Fruit fly (Drosophila melanogaster) Kc167 (cell line): ENCODE results near the gene Tbc1d22.

Experiments used
- Myc ChIP-seq: fragments of >200 bp; optimal IDR thresholded peaks from 2 replicates; lab custom pipeline; 2017; ENCODE audit warnings: missing external identifiers
- Sin3A ChIP-seq: fragments of >200 bp; optimal IDR thresholded peaks from 2 replicates; lab custom pipeline; 2018; ENCODE audit warnings: missing external identifiers
- h ChIP-seq: fragments of >200 bp; optimal IDR thresholded peaks from 3 replicates; lab custom pipeline; 2018; ENCODE audit warnings: missing external identifiers
- insv ChIP-seq: fragments of >200 bp; optimal IDR thresholded peaks from 3 replicates; lab custom pipeline; 2018; ENCODE audit warnings: missing external identifiers
- psq ChIP-seq: fragments of >200 bp; optimal IDR thresholded peaks from 2 replicates; lab custom pipeline; 2017; ENCODE audit warnings: missing external identifiers
- ttk ChIP-seq: sonication (Bioruptor generic); optimal IDR thresholded peaks from 2 replicates; lab custom pipeline; 2017; ENCODE audit warnings: missing external identifiers

Gene Tbc1d22

DNA sequence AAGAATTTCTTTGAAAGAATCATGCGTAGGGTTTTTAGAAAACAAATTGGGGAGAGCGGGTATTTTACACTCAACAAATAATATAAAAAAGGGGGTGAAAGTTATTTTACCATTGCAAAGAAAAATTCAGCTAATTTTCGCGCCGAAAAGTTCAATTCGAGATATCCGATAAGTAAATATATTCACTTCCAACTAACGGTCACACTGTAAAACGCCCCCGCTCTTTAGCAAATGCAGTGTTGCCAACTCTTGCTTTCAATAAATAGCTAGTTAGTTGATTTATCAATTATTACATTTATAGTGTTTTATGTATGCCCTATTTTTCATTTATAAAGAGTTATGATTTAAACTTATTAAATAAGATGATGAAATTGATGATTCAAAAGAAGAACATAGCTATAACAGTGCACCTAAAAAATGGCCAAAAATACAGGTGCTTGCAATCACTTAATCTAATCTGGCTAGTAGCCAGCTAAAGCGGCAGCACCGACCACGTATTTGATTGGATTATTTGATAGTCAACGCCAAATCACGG, 36.3 kb downstream of the Tbc1d22 start, which contains the start of gene meigo:
Gene meigo (plus strand): TSS at position 51 of the 535 bp plus-strand sequence.
- TF ChIP-seq Myc, result no peak
- no peak for TF ChIP-seq h (lab: Kevin White, UChicago)
- no peak for TF ChIP-seq insv (lab: Kevin White, UChicago)
- TF ChIP-seq Sin3A (lab: Kevin White, UChicago), result no peak
- TF ChIP-seq psq (lab: Kevin White, UChicago), result no peak
- TF ChIP-seq ttk (lab: Kevin White, UChicago), result no peak

DNA sequence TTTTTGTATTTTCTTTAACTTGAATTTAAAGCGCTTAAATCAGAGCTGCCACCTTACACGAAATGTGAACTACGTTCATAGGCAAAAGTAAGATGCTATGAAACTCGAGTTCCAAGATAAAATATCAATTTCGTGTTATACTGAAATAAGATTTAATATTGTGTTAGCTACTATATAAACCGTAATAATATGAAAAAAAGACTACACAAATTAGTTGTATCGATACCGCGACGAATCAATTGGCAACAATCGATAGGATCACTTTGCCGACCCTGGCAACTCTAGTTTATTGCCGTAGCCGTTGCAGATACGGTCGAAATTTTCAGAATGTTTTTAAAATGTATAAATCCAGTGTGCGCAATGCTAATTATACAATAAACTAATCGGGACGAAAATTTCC, 38.5 kb downstream of the Tbc1d22 start, which contains the start of gene SNF4Agamma:
Gene SNF4Agamma (plus strand): TSS at position 282 of the 400 bp plus-strand sequence.
- TF ChIP-seq psq (lab: Kevin White, UChicago) (no peak), Sin3A (lab: Kevin White, UChicago) (no peak), insv (lab: Kevin White, UChicago) (no peak), ttk (lab: Kevin White, UChicago) (no peak), Myc (no peak), h (lab: Kevin White, UChicago) (no peak)

DNA sequence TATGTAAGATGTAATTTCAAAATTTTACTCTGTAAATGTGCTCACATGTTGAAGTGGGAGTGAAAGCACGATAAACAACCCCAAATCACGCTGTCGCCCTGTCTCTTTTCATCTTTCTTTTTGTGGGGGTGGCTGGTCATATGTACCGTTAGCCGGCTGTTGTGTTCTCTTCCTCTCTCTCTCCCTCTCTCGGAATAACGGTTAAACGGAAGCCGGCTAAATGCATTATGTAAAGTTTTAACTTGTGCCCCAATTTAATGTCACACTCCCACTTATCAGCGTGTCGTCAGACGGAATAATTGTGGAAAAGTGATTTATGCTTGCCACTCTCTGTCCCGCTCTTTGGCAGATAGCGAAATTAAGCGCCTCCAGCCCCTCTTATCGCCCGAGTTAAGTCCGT, 39.3 kb downstream of the Tbc1d22 start:
- TF ChIP-seq h (lab: Kevin White, UChicago) (no peak), Sin3A (lab: Kevin White, UChicago) (no peak)

DNA sequence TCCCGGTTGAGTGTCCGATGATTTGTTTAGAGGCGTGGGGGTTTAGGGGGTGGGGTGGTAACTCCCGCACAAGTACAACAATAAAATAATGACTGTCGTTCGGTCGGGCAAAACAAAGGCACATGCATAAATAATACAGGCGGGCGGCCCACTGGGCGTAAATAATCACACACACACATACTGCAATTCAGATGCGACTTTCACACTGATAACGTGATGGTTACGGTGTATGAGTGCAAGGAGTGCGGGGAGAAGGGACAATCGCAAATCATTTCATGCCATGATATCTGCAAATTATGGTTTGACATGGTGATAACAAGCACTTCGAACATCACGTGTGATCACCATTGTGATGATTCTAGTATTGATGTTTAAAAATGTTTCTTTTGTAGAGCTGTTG, 48.1 kb downstream of the Tbc1d22 start:
- TF ChIP-seq psq (lab: Kevin White, UChicago) (no peak), Myc (no peak), Sin3A (lab: Kevin White, UChicago) (no peak), ttk (lab: Kevin White, UChicago) (no peak), h (lab: Kevin White, UChicago) (no peak), insv (lab: Kevin White, UChicago) (no peak)

DNA sequence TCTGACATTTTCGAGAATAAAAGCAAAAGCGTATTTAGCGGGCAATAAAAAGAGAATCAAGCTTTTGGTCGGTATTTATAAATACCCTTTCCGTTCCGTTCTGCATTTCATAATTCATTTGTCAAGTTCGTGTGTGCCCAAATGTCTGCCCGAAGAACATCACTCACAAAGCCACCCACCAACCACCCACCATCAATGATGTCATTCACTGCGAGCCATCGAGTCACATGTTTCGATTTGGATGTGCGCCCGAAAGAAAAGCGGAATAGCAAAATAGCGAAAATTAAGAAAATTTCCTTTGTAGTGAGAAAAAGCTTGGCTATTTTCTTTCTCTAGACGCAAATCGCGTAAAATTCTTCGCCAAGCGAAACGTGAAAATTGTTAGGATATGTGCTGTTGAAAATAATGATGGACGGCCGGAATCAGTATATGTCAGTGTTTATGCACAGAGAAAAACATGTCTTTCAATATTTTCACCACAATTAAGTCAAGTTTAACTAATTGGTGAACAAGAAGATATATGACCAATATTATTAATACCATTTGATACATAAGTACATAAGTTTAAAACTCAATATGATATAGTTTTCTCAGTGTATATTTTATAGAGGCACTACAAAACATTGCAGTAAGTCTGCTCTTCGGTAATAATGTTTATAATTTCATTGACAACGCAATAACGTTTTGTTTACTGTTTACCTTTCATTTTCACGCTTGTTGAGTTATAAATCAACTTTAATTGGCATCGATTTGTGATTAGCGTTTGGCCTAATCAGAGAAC, 49.3 kb downstream of the Tbc1d22 start:
- no peak for TF ChIP-seq ttk (lab: Kevin White, UChicago)
- TF ChIP-seq Sin3A (lab: Kevin White, UChicago), result no peak
- no peak for TF ChIP-seq insv (lab: Kevin White, UChicago)
- TF ChIP-seq Myc, result no peak
- TF ChIP-seq h (lab: Kevin White, UChicago), result no peak
- no peak for TF ChIP-seq psq (lab: Kevin White, UChicago)

DNA sequence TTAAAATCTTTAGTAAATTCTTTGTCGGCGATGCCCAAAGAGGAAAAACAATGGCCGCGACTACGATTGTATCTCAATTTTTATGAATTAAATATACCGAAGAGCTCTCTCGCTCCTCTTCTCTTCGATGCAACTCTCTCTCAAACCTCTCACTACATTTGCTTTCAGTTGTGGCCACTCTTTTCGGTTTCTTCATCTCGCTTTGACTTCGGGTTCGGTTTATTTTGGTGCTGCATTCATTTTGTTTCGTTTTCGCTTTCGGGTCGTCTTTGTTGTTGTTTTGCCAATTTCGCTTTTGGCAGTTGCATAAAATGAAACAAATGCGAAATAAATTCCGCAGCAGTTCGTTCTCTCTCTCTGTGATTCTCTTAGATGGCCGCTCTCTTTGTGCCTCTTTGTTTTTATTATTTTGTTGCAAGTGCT, 50.9 kb downstream of the Tbc1d22 start:
- no peak for TF ChIP-seq Sin3A (lab: Kevin White, UChicago)

DNA sequence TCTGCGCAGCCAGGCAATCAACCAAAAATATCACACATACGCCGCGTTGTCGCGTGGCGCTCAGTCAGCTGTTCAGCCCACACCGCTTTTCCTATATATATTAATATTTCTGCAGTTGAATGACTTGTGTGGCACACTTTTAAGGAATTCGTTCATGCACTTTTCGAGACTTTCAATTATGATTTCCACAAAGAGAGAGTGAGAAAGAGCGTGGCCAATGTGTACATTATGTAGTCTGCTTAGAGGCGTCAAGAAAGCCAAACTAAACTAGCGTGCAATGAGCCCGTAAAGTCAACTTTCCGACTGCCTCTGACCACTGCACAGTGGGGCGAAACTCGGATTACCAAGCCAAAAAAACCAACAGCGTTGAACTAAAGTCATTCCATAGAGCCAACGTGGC, 52.1 kb downstream of the Tbc1d22 start:
- no peak for TF ChIP-seq Sin3A (lab: Kevin White, UChicago)
- no peak for TF ChIP-seq psq (lab: Kevin White, UChicago)
- TF ChIP-seq insv (lab: Kevin White, UChicago), result no peak
- TF ChIP-seq ttk (lab: Kevin White, UChicago), result no peak
- TF ChIP-seq h (lab: Kevin White, UChicago), result no peak
- TF ChIP-seq Myc, result no peak
